Fruit fly (Drosophila melanogaster) whole organism, prepupa: ENCODE measurements around the gene CG17721.
A peak's percentile ranks its signal among the peaks of the same experiment; 100 is the strongest.

Experiments used
- Blimp-1 ChIP-seq: fragments of 200-800 bp; sonication (Bioruptor generic); optimal IDR thresholded peaks from 3 replicates; lab custom pipeline; 2017; ENCODE audit warnings: missing biosample characterization, missing genetic modification characterization, mild to moderate bottlenecking, moderate library complexity, missing genetic modification reagents
- CG10631 ChIP-seq: fragments of 200-800 bp; sonication (Bioruptor generic); optimal IDR thresholded peaks from 2 replicates; lab custom pipeline; 2016; ENCODE audit warnings: missing biosample characterization, missing genetic modification characterization
- CG10669 ChIP-seq: fragments of 200-800 bp; sonication (Bioruptor generic); optimal IDR thresholded peaks from 3 replicates; lab custom pipeline; 2018; ENCODE audit warnings: missing biosample characterization, mild to moderate bottlenecking, missing genetic modification characterization, moderate library complexity
- CG11294 ChIP-seq: fragments of 200-800 bp; sonication (Bioruptor generic); IDR thresholded peaks from 2 replicates; pipeline ENCODE4 v1.3.6; 2022; ENCODE audit warnings: missing biosample characterization, missing genetic modification characterization
- CG11762 ChIP-seq: fragments of 200-800 bp; sonication (Bioruptor generic); optimal IDR thresholded peaks from 3 replicates; lab custom pipeline; 2016; ENCODE audit warnings: missing biosample characterization, missing genetic modification characterization; ENCODE audit not compliant: insufficient read depth
- CG11902 ChIP-seq: fragments of 200-800 bp; sonication (Bioruptor generic); optimal IDR thresholded peaks from 3 replicates; lab custom pipeline; 2016; ENCODE audit warnings: missing biosample characterization, missing genetic modification characterization
- CG15336 ChIP-seq: fragments of 200-800 bp; sonication (Bioruptor generic); IDR thresholded peaks from 2 replicates; pipeline ENCODE4 v1.3.6; 2022; ENCODE audit warnings: missing biosample characterization, missing genetic modification characterization
- CG16779 ChIP-seq: fragments of 200-800 bp; sonication (Bioruptor generic); optimal IDR thresholded peaks from 3 replicates; lab custom pipeline; 2017; ENCODE audit warnings: missing biosample characterization, mild to moderate bottlenecking, missing genetic modification characterization
- CG3032 ChIP-seq: fragments of 200-800 bp; optimal IDR thresholded peaks from 2 replicates; lab custom pipeline; 2019; ENCODE audit warnings: missing biosample characterization, mild to moderate bottlenecking, missing genetic modification characterization, moderate library complexity
- CG31627 ChIP-seq: fragments of 200-800 bp; sonication (Bioruptor generic); optimal IDR thresholded peaks from 3 replicates; lab custom pipeline; 2016; ENCODE audit warnings: missing biosample characterization, missing genetic modification characterization
- CG34406 ChIP-seq: fragments of 200-800 bp; sonication (Bioruptor generic); optimal IDR thresholded peaks from 3 replicates; lab custom pipeline; 2016; ENCODE audit warnings: missing biosample characterization, missing genetic modification characterization
- CG3919 ChIP-seq: fragments of 200-800 bp; sonication (Bioruptor generic); optimal IDR thresholded peaks from 3 replicates; lab custom pipeline; 2016; ENCODE audit warnings: missing biosample characterization, missing genetic modification characterization
- CG4318 ChIP-seq: fragments of 200-800 bp; sonication (Bioruptor generic); optimal IDR thresholded peaks from 3 replicates; lab custom pipeline; 2017; ENCODE audit warnings: missing biosample characterization, mild to moderate bottlenecking, missing genetic modification characterization
- CG6163 ChIP-seq: fragments of 200-800 bp; sonication (Bioruptor generic); IDR thresholded peaks from 3 replicates; pipeline ENCODE4 v1.3.6; 2022; ENCODE audit warnings: missing biosample characterization, missing genetic modification characterization
- CG6792 ChIP-seq: fragments of 200-800 bp; sonication (Bioruptor generic); optimal IDR thresholded peaks from 3 replicates; lab custom pipeline; 2016; ENCODE audit warnings: missing biosample characterization, missing genetic modification characterization
- CG6808 ChIP-seq: fragments of 200-800 bp; sonication (Bioruptor generic); optimal IDR thresholded peaks from 3 replicates; lab custom pipeline; 2017; ENCODE audit warnings: missing biosample characterization, missing genetic modification characterization, mild to moderate bottlenecking, moderate library complexity, missing genetic modification reagents
- CG6854 ChIP-seq: fragments of 200-800 bp; sonication (Bioruptor generic); optimal IDR thresholded peaks from 2 replicates; lab custom pipeline; 2017; ENCODE audit warnings: missing biosample characterization, mild to moderate bottlenecking, missing genetic modification characterization
- CG7368 ChIP-seq: fragments of 200-800 bp; sonication (Bioruptor generic); optimal IDR thresholded peaks from 3 replicates; lab custom pipeline; 2016; ENCODE audit warnings: missing biosample characterization, missing genetic modification characterization
- CG8119 ChIP-seq: fragments of 200-800 bp; sonication (Bioruptor generic); IDR thresholded peaks from 3 replicates; pipeline ENCODE4 v1.3.6; 2022; ENCODE audit warnings: missing biosample characterization, missing genetic modification characterization
- CG8319 ChIP-seq: fragments of 200-800 bp; sonication (Bioruptor generic); optimal IDR thresholded peaks from 3 replicates; lab custom pipeline; 2016; ENCODE audit warnings: missing biosample characterization, missing genetic modification characterization
- CG8632 ChIP-seq: fragments of 200-800 bp; sonication (Bioruptor generic); optimal IDR thresholded peaks from 3 replicates; lab custom pipeline; 2016; ENCODE audit warnings: missing biosample characterization, missing genetic modification characterization
- CG9139 ChIP-seq: fragments of 200-800 bp; sonication (Bioruptor generic); optimal IDR thresholded peaks from 3 replicates; lab custom pipeline; 2017; ENCODE audit warnings: missing biosample characterization, mild to moderate bottlenecking, missing genetic modification characterization
- Eip75B ChIP-seq: fragments of 200-800 bp; sonication (Bioruptor generic); optimal IDR thresholded peaks from 3 replicates; lab custom pipeline; 2016; ENCODE audit warnings: missing biosample characterization, missing genetic modification characterization
- Eip78C ChIP-seq: fragments of 200-800 bp; sonication (Bioruptor generic); peaks from one replicate; lab custom pipeline; 2016; ENCODE audit warnings: missing biosample characterization, missing genetic modification characterization
- Ets21C ChIP-seq: fragments of 200-800 bp; sonication (Bioruptor generic); optimal IDR thresholded peaks from 3 replicates; lab custom pipeline; 2016; ENCODE audit warnings: missing biosample characterization, missing genetic modification characterization
- Ets96B ChIP-seq: fragments of 200-800 bp; optimal IDR thresholded peaks from 2 replicates; lab custom pipeline; 2019; ENCODE audit warnings: missing biosample characterization, mild to moderate bottlenecking, missing genetic modification characterization, moderate library complexity
- Gug ChIP-seq: fragments of 200-800 bp; sonication (Bioruptor generic); IDR thresholded peaks from 2 replicates; pipeline ENCODE4 v1.3.6; 2022; ENCODE audit warnings: missing biosample characterization, missing genetic modification characterization
- Hr38 ChIP-seq: sonication (Bioruptor generic); optimal IDR thresholded peaks from 2 replicates; lab custom pipeline; 2016; ENCODE audit warnings: missing biosample characterization, missing genetic modification characterization
- Hr39 ChIP-seq: fragments of 200-800 bp; sonication (Bioruptor generic); optimal IDR thresholded peaks from 2 replicates; lab custom pipeline; 2016; ENCODE audit warnings: missing biosample characterization, missing genetic modification characterization
- Hr4 ChIP-seq: fragments of 200-800 bp; sonication (Bioruptor generic); optimal IDR thresholded peaks from 3 replicates; lab custom pipeline; 2016; ENCODE audit warnings: missing biosample characterization, missing genetic modification characterization
- Lpt ChIP-seq: fragments of 200-800 bp; sonication (Bioruptor generic); optimal IDR thresholded peaks from 3 replicates; lab custom pipeline; 2016; ENCODE audit warnings: missing biosample characterization, missing genetic modification characterization
- Met ChIP-seq: fragments of 200-800 bp; sonication (Bioruptor generic); optimal IDR thresholded peaks from 3 replicates; lab custom pipeline; 2016; ENCODE audit warnings: missing biosample characterization, missing genetic modification characterization
- OdsH ChIP-seq: fragments of 200-800 bp; sonication (Bioruptor generic); optimal IDR thresholded peaks from 3 replicates; lab custom pipeline; 2016; ENCODE audit warnings: missing biosample characterization, missing genetic modification characterization
- Smox ChIP-seq: fragments of 200-800 bp; sonication (Bioruptor generic); optimal IDR thresholded peaks from 3 replicates; lab custom pipeline; 2016; ENCODE audit warnings: missing biosample characterization, missing genetic modification characterization
- Sox102F ChIP-seq: fragments of 200-800 bp; sonication (Bioruptor generic); optimal IDR thresholded peaks from 2 replicates; lab custom pipeline; 2016; ENCODE audit warnings: missing biosample characterization, mild to moderate bottlenecking, missing genetic modification characterization
- Sox14 ChIP-seq: fragments of 200-800 bp; sonication (Bioruptor generic); optimal IDR thresholded peaks from 3 replicates; lab custom pipeline; 2016; ENCODE audit warnings: missing biosample characterization, missing genetic modification characterization
- Sox15 ChIP-seq: fragments of 200-800 bp; sonication (Bioruptor generic); optimal IDR thresholded peaks from 3 replicates; lab custom pipeline; 2016; ENCODE audit warnings: missing biosample characterization, missing genetic modification characterization
- achi ChIP-seq: fragments of 200-800 bp; sonication (Bioruptor generic); optimal IDR thresholded peaks from 3 replicates; lab custom pipeline; 2016; ENCODE audit warnings: missing biosample characterization, missing genetic modification characterization
- acj6 ChIP-seq: fragments of 200-800 bp; sonication (Bioruptor generic); optimal IDR thresholded peaks from 3 replicates; lab custom pipeline; 2016; ENCODE audit warnings: missing biosample characterization, missing genetic modification characterization
- cyc ChIP-seq: fragments of 200-800 bp; sonication (Bioruptor generic); optimal IDR thresholded peaks from 3 replicates; lab custom pipeline; 2016; ENCODE audit warnings: missing biosample characterization, missing genetic modification characterization
- dsx ChIP-seq: fragments of 200-800 bp; optimal IDR thresholded peaks from 3 replicates; lab custom pipeline; 2019; ENCODE audit warnings: missing biosample characterization, mild to moderate bottlenecking, missing genetic modification characterization, moderate library complexity; ENCODE audit not compliant: poor library complexity, severe bottlenecking
- eg ChIP-seq: fragments of 200-800 bp; sonication (Bioruptor generic); IDR thresholded peaks from 3 replicates; pipeline ENCODE4 v1.3.6; 2022; ENCODE audit warnings: missing biosample characterization, missing genetic modification characterization
- esn ChIP-seq: fragments of 200-800 bp; sonication (Bioruptor generic); optimal IDR thresholded peaks from 2 replicates; lab custom pipeline; 2016; ENCODE audit warnings: missing biosample characterization, mild to moderate bottlenecking, missing genetic modification characterization, moderate library complexity
- fkh ChIP-seq: fragments of 200-800 bp; sonication (Bioruptor generic); optimal IDR thresholded peaks from 3 replicates; lab custom pipeline; 2017; ENCODE audit warnings: missing biosample characterization, mild to moderate bottlenecking, missing genetic modification characterization, moderate library complexity
- lz ChIP-seq: fragments of 200-800 bp; sonication (Bioruptor generic); optimal IDR thresholded peaks from 3 replicates; lab custom pipeline; 2016; ENCODE audit warnings: missing biosample characterization, missing genetic modification characterization
- net ChIP-seq: fragments of 200-800 bp; sonication (Bioruptor generic); optimal IDR thresholded peaks from 3 replicates; lab custom pipeline; 2016; ENCODE audit warnings: missing biosample characterization, missing genetic modification characterization
- salr ChIP-seq, 2 experiments: fragments of 200-800 bp; sonication (Bioruptor generic); optimal IDR thresholded peaks; 3 replicates each; lab custom pipeline; 2016 to 2018; ENCODE audit warnings: missing biosample characterization in 2 of 2, missing genetic modification characterization in 2 of 2, mild to moderate bottlenecking in 1 of 2
- spab ChIP-seq: fragments of 200-800 bp; sonication (Bioruptor generic); optimal IDR thresholded peaks from 2 replicates; lab custom pipeline; 2017; ENCODE audit warnings: missing biosample characterization, mild to moderate bottlenecking, missing genetic modification characterization, missing genetic modification reagents
- ss ChIP-seq, 2 experiments: fragments of 200-800 bp; sonication (Bioruptor generic); optimal IDR thresholded peaks; 2 replicates in 1 of 2; 3 replicates in 1 of 2; lab custom pipeline; 2017 to 2018; ENCODE audit warnings: mild to moderate bottlenecking in 2 of 2, missing biosample characterization in 2 of 2, missing genetic modification characterization in 2 of 2, moderate library complexity in 1 of 2
- topi ChIP-seq: fragments of 200-800 bp; sonication (Bioruptor generic); optimal IDR thresholded peaks from 3 replicates; lab custom pipeline; 2016; ENCODE audit warnings: missing biosample characterization, missing genetic modification characterization
- vri ChIP-seq: fragments of 200-800 bp; sonication (Bioruptor generic); optimal IDR thresholded peaks from 3 replicates; lab custom pipeline; 2016; ENCODE audit warnings: missing biosample characterization, mild to moderate bottlenecking, missing genetic modification characterization

CG17721 gene

dm6 chr3R:11209801-11210402, 25.0 kb upstream of the CG17721 start, which contains the start of the genes SdhC and Tctp:
SdhC (minus strand) TSS chr3R:11209849.
Tctp (plus strand) TSS chr3R:11210247.
- TF ChIP-seq CG6854 = peak; percentile 66
- no peak for TF ChIP-seq CG8632 (GFP tag; lab: Kevin White, UChicago)
- TF ChIP-seq Met = peak; percentile 64
- peak; percentile 23 for TF ChIP-seq CG3032 (tag; lab: Kevin White, UChicago)
- TF ChIP-seq CG34406 = peak; percentile 33
- peak; percentile 85 for TF ChIP-seq Eip78C (GFP tag; lab: Kevin White, UChicago)
- no peak for TF ChIP-seq CG8319
- TF ChIP-seq acj6 (GFP tag; lab: Kevin White, UChicago) = peak; percentile 24
- TF ChIP-seq Ets21C (GFP tag; lab: Kevin White, UChicago) = peak; percentile 28
- TF ChIP-seq CG11294 (GFP tag; lab: Robert Waterston, UW) = no peak
- peak; percentile 12 for TF ChIP-seq Hr39 (GFP tag; lab: Kevin White, UChicago)
- peak; percentile 45 for TF ChIP-seq vri (GFP tag; lab: Kevin White, UChicago)
- TF ChIP-seq Sox14 (GFP tag; lab: Kevin White, UChicago) = peak; percentile 52
- peak; percentile 42 for TF ChIP-seq Sox102F (GFP tag; lab: Kevin White, UChicago)
- peak; percentile 10 for TF ChIP-seq cyc (GFP tag; lab: Kevin White, UChicago)
- no peak for TF ChIP-seq Hr38 (GFP tag; lab: Kevin White, UChicago)
- TF ChIP-seq achi (GFP tag; lab: Kevin White, UChicago) = peak; percentile 53
- no peak for TF ChIP-seq CG11902
- TF ChIP-seq CG7368 (GFP tag; lab: Kevin White, UChicago) = no peak
- TF ChIP-seq CG6792 = peak; percentile 30
- TF ChIP-seq CG9139 = no peak
- TF ChIP-seq net (GFP tag; lab: Kevin White, UChicago) = peak; percentile 5
- TF ChIP-seq dsx = peak; percentile 10
- TF ChIP-seq CG6808 = peak; percentile 12
- TF ChIP-seq Blimp-1 = no peak
- TF ChIP-seq CG4318 = no peak
- TF ChIP-seq OdsH = peak; percentile 43
- peak; percentile 59 for TF ChIP-seq CG3919 (GFP tag; lab: Kevin White, UChicago)
- no peak for TF ChIP-seq CG11762
- peak; percentile 42 for TF ChIP-seq Hr4 (GFP tag; lab: Kevin White, UChicago)
- TF ChIP-seq salr (GFP tag; optimal IDR thresholded peaks at IDR 0.05; lab: Kevin White, UChicago) = peak in 1 of 2 experiments; percentile 10
- TF ChIP-seq esn (GFP tag; lab: Kevin White, UChicago) = peak; percentile 68
- TF ChIP-seq CG10669 (GFP tag; lab: Kevin White, UChicago) = peak; percentile 0
- TF ChIP-seq Sox15 (GFP tag; lab: Kevin White, UChicago) = no peak
- 0 out of 3 replicates have a peak, but pooled peaks have one; percentile 12 for TF ChIP-seq CG8119 (GFP tag; lab: Robert Waterston, UW)
- peak; percentile 49 for TF ChIP-seq topi (GFP tag; lab: Kevin White, UChicago)
- TF ChIP-seq fkh (GFP tag; lab: Kevin White, UChicago) = peak; percentile 83
- TF ChIP-seq Eip75B (GFP tag; lab: Kevin White, UChicago) = peak; percentile 59
- no peak for TF ChIP-seq CG16779
- TF ChIP-seq spab (GFP tag; lab: Kevin White, UChicago) = no peak
- peak; percentile 31 for TF ChIP-seq Lpt (GFP tag; lab: Kevin White, UChicago)
- TF ChIP-seq eg (GFP tag; lab: Robert Waterston, UW) = peak; percentile 28; the same call in 1 of the 3 replicates
- TF ChIP-seq Smox (GFP tag; lab: Kevin White, UChicago) = peak; percentile 47
- TF ChIP-seq CG6163 (GFP tag; lab: Robert Waterston, UW) = peak; percentile 42; the same call in 2 of the 3 replicates
- TF ChIP-seq lz (GFP tag; lab: Kevin White, UChicago) = peak; percentile 47
- no peak for TF ChIP-seq Ets96B (tag; lab: Kevin White, UChicago)
- TF ChIP-seq CG15336 (GFP tag; lab: Robert Waterston, UW) = no peak
- TF ChIP-seq ss (GFP tag; optimal IDR thresholded peaks at IDR 0.05; lab: Kevin White, UChicago) = peak; percentile 14 to 39
- TF ChIP-seq CG31627 (GFP tag; lab: Kevin White, UChicago) = peak; percentile 36
- TF ChIP-seq CG10631 (GFP tag; lab: Kevin White, UChicago) = peak; percentile 62
- TF ChIP-seq Gug (GFP tag; lab: Robert Waterston, UW) = no peak
